Worm (Caenorhabditis elegans): Measurements from ENCODE around the gene adal-1.
A peak's percentile ranks its signal among the peaks of the same experiment; 100 is the strongest.

adal-1 gene

ce11 chrII:6898017-6898779 lies 4.8 kb upstream of the adal-1 start, which contains the start of gene hrpl-1 (continued):
- no peak for TF ChIP-seq snpc-1.1 (tag; optimal IDR thresholded peaks at IDR 0.05; ENCODE audit: insufficient read depth)
- no peak for TF ChIP-seq egl-44 (GFP tag; IDR thresholded peaks at IDR 0.05)
- TF ChIP-seq unc-62 (GFP tag; optimal IDR thresholded peaks at IDR 0.05): no peak
- TF ChIP-seq rec-8 (tag; optimal IDR thresholded peaks at IDR 0.05): no peak
- TF ChIP-seq ama-1 (optimal IDR thresholded peaks at IDR 0.05): no peak
- TF ChIP-seq ama-1 (GFP tag; optimal IDR thresholded peaks at IDR 0.05): no peak
- TF ChIP-seq ztf-25 (GFP tag; IDR thresholded peaks at IDR 0.05): no peak
- no peak for TF ChIP-seq lir-1 (GFP tag; conservative IDR thresholded peaks at IDR 0.05)
- no peak for TF ChIP-seq B0336.3 (GFP tag; IDR thresholded peaks at IDR 0.05)
- TF ChIP-seq ztf-18 (tag; optimal IDR thresholded peaks at IDR 0.05): no peak
- TF ChIP-seq hlh-26 (GFP tag; conservative IDR thresholded peaks at IDR 0.05): no peak
- no peak for TF ChIP-seq Y95B8A.8 (GFP tag; IDR thresholded peaks at IDR 0.05)
- no peak for TF ChIP-seq atf-7 (tag; optimal IDR thresholded peaks at IDR 0.05)
- TF ChIP-seq athp-1 (tag; optimal IDR thresholded peaks at IDR 0.05): no peak
- no peak for TF ChIP-seq aptf-3 (GFP tag; IDR thresholded peaks at IDR 0.05)
- TF ChIP-seq nhr-80 (tag; optimal IDR thresholded peaks at IDR 0.05): no peak
- TF ChIP-seq F23B12.7 (tag; optimal IDR thresholded peaks at IDR 0.05; ENCODE audit: insufficient read depth): no peak
- TF ChIP-seq F33H1.4 (GFP tag; IDR thresholded peaks at IDR 0.05): no peak
- TF ChIP-seq somi-1 (GFP tag; optimal IDR thresholded peaks at IDR 0.05): peak; percentile 45
- no peak for TF ChIP-seq ztf-22 (GFP tag; optimal IDR thresholded peaks at IDR 0.05)
- no peak for TF ChIP-seq Y53F4B.3 (GFP tag; IDR thresholded peaks at IDR 0.05)
- no peak for TF ChIP-seq K12H6.12 (tag; optimal IDR thresholded peaks at IDR 0.05)
- TF ChIP-seq ztf-26 (tag; optimal IDR thresholded peaks at IDR 0.05): no peak
- no peak for TF ChIP-seq madf-10 (tag; optimal IDR thresholded peaks at IDR 0.05)
- no peak for TF ChIP-seq pha-4 (tag; optimal IDR thresholded peaks at IDR 0.05)
- TF ChIP-seq ztf-3 (GFP tag; optimal IDR thresholded peaks at IDR 0.05): no peak
- no peak for TF ChIP-seq efl-1 (GFP tag; optimal IDR thresholded peaks at IDR 0.05)
- TF ChIP-seq nhr-27 (tag; optimal IDR thresholded peaks at IDR 0.05): no peak
- no peak for TF ChIP-seq ccch-3 (GFP tag; optimal IDR thresholded peaks at IDR 0.05)
- TF ChIP-seq madf-6 (GFP tag; IDR thresholded peaks at IDR 0.05): no peak
- no peak for TF ChIP-seq cebp-1 (GFP tag; IDR thresholded peaks at IDR 0.05)
- TF ChIP-seq cebp-1 (tag; optimal IDR thresholded peaks at IDR 0.05): peak; percentile 24
- no peak for TF ChIP-seq lin-35 (GFP tag; optimal IDR thresholded peaks at IDR 0.05)
- 0 out of 2 replicates have a peak, but pooled peaks have one; percentile 57 for TF ChIP-seq lin-26 (GFP tag; IDR thresholded peaks at IDR 0.05)
- TF ChIP-seq dpff-1 (tag; optimal IDR thresholded peaks at IDR 0.05): no peak
- no peak for TF ChIP-seq T26A5.8 (tag; optimal IDR thresholded peaks at IDR 0.05)
- TF ChIP-seq ets-4 (GFP tag; optimal IDR thresholded peaks at IDR 0.05): no peak
- TF ChIP-seq nhr-120 (GFP tag; IDR thresholded peaks at IDR 0.05): no peak
- no peak for TF ChIP-seq F57C9.4 (tag; optimal IDR thresholded peaks at IDR 0.05)
- TF ChIP-seq gei-17 (GFP tag; optimal IDR thresholded peaks at IDR 0.05): no peak
- no peak for TF ChIP-seq attf-6 (GFP tag; IDR thresholded peaks at IDR 0.05)
- TF ChIP-seq repo-1 (tag; optimal IDR thresholded peaks at IDR 0.05): no peak
- no peak for TF ChIP-seq Y56A3A.18 (GFP tag; IDR thresholded peaks at IDR 0.05)
- no peak for TF ChIP-seq chd-7 (tag; optimal IDR thresholded peaks at IDR 0.05)
- TF ChIP-seq unc-130 (GFP tag; optimal IDR thresholded peaks at IDR 0.05): no peak
- TF ChIP-seq F52B5.7 (tag; optimal IDR thresholded peaks at IDR 0.05): no peak
- no peak for TF ChIP-seq F22D6.2 (tag; optimal IDR thresholded peaks at IDR 0.05)
- no peak for TF ChIP-seq let-526 (GFP tag; IDR thresholded peaks at IDR 0.05)
